Worm (Caenorhabditis elegans): ENCODE data around the gene unc-41.

unc-41 gene

ce11 chrV:9922481-9922880, 53.6 kb downstream of the unc-41 start, which contains the start of gene C50H2.7:
Gene C50H2.7 (plus strand): TSS chrV:9922781.
- TF ChIP-seq ceh-79 (tag; optimal IDR thresholded peaks at IDR 0.05) (no peak), lin-54 (GFP tag; optimal IDR thresholded peaks at IDR 0.05) (no peak), dox-1 (GFP tag; IDR thresholded peaks at IDR 0.05) (no peak), B0261.1 (tag; optimal IDR thresholded peaks at IDR 0.05) (no peak), ztf-3 (GFP tag; optimal IDR thresholded peaks at IDR 0.05) (no peak), ztf-25 (GFP tag; IDR thresholded peaks at IDR 0.05) (no peak), sdz-38 (tag; optimal IDR thresholded peaks at IDR 0.05) (no peak), lin-26 (GFP tag; IDR thresholded peaks at IDR 0.05) (no peak)

- no peak for TF ChIP-seq hlh-12 (tag; optimal IDR thresholded peaks at IDR 0.05)
- TF ChIP-seq attf-5 (GFP tag; optimal IDR thresholded peaks at IDR 0.05), result no peak
- TF ChIP-seq F33H1.4 (GFP tag; IDR thresholded peaks at IDR 0.05), result no peak
- TF ChIP-seq chd-7 (tag; optimal IDR thresholded peaks at IDR 0.05), result no peak
- TF ChIP-seq C17E4.6 (GFP tag; IDR thresholded peaks at IDR 0.05), result no peak
- TF ChIP-seq cebp-1 (GFP tag; IDR thresholded peaks at IDR 0.05), result no peak
- TF ChIP-seq cebp-1 (tag; optimal IDR thresholded peaks at IDR 0.05), result no peak
- TF ChIP-seq rcor-1 (GFP tag; IDR thresholded peaks at IDR 0.05), result no peak
- TF ChIP-seq dox-1 (GFP tag; IDR thresholded peaks at IDR 0.05), result no peak
- no peak for TF ChIP-seq dpff-1 (tag; optimal IDR thresholded peaks at IDR 0.05)
- TF ChIP-seq tlf-1 (GFP tag; optimal IDR thresholded peaks at IDR 0.05), result no peak
- no peak for TF ChIP-seq ztf-25 (GFP tag; IDR thresholded peaks at IDR 0.05)
- TF ChIP-seq sdz-38 (tag; optimal IDR thresholded peaks at IDR 0.05), result no peak
- no peak for TF ChIP-seq F57A8.1 (GFP tag; optimal IDR thresholded peaks at IDR 0.05)
- no peak for TF ChIP-seq F55B11.4 (tag; optimal IDR thresholded peaks at IDR 0.05; ENCODE audit: borderline replicate concordance, insufficient read depth)
- no peak for TF ChIP-seq tbx-9 (tag; optimal IDR thresholded peaks at IDR 0.05; ENCODE audit: borderline replicate concordance)
- no peak for TF ChIP-seq ets-4 (GFP tag; optimal IDR thresholded peaks at IDR 0.05)
- TF ChIP-seq rpc-1 (optimal IDR thresholded peaks at IDR 0.05), result no peak
- TF ChIP-seq rpc-1 (tag; optimal IDR thresholded peaks at IDR 0.05), result no peak
- no peak for TF ChIP-seq efl-1 (GFP tag; optimal IDR thresholded peaks at IDR 0.05)
Measured at ce11 chrV:9921288-9921687, 54.8 kb downstream of the unc-41 start, which contains the start of gene ceh-75. Gene ceh-75 (plus strand): TSS chrV:9921337.

ce11 chrV:9918410-9918809, 57.6 kb downstream of the unc-41 start, which contains the start of gene C50H2.5:
Gene C50H2.5 (plus strand): TSS chrV:9918710.
- TF ChIP-seq pbrm-1 (GFP tag; IDR thresholded peaks at IDR 0.05) (no peak), ztf-6 (GFP tag; IDR thresholded peaks at IDR 0.05) (no peak), gei-17 (GFP tag; optimal IDR thresholded peaks at IDR 0.05) (no peak), ztf-18 (tag; optimal IDR thresholded peaks at IDR 0.05) (no peak), dpl-1 (GFP tag; optimal IDR thresholded peaks at IDR 0.05) (no peak), nfyb-1 (GFP tag; IDR thresholded peaks at IDR 0.05) (no peak), F49E8.2 (tag; optimal IDR thresholded peaks at IDR 0.05; ENCODE audit: insufficient read depth) (no peak), hlh-12 (tag; optimal IDR thresholded peaks at IDR 0.05) (no peak), lag-1 (GFP tag; IDR thresholded peaks at IDR 0.05) (no peak), lin-40 (tag; optimal IDR thresholded peaks at IDR 0.05) (no peak), ceh-40 (GFP tag; IDR thresholded peaks at IDR 0.05) (no peak), madf-3 (GFP tag; IDR thresholded peaks at IDR 0.05) (no peak)

DNA sequence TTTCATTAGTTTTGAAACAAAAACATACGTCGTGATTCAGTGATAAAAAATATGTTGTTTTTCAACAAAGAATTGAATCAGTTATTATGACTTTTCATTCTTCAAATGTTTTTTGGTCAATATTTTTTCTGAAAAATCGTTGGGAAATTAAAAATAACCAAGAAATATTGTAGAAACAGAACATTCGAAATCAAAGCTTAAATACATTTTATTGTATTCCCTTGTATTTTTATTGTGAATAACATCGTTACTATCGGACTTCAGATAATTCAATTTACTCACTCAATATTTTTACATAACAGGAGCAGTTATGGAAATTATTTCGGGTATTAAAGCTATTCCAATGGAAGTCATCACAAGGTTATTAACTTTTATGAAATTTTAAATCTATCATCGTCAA, 59.4 kb downstream of the unc-41 start, which contains the start of gene C50H2.4:
Gene C50H2.4 (plus strand): TSS at position 301 of the 400 bp plus-strand sequence.
- TF ChIP-seq F22D6.2 (tag; optimal IDR thresholded peaks at IDR 0.05), result no peak
- TF ChIP-seq him-1 (tag; optimal IDR thresholded peaks at IDR 0.05), result no peak
- TF ChIP-seq F33H1.4 (GFP tag; IDR thresholded peaks at IDR 0.05), result no peak
- TF ChIP-seq Y67H2A.10 (GFP tag; conservative IDR thresholded peaks at IDR 0.05), result no peak
- TF ChIP-seq unc-62 (GFP tag; optimal IDR thresholded peaks at IDR 0.05), result no peak
- no peak for TF ChIP-seq Y79H2A.3 (GFP tag; conservative IDR thresholded peaks at IDR 0.05)
- no peak for TF ChIP-seq F57C9.4 (tag; optimal IDR thresholded peaks at IDR 0.05)
- TF ChIP-seq F10E7.11 (tag; optimal IDR thresholded peaks at IDR 0.05), result no peak
- TF ChIP-seq dpff-1 (tag; optimal IDR thresholded peaks at IDR 0.05), result no peak
- no peak for TF ChIP-seq lin-40 (tag; optimal IDR thresholded peaks at IDR 0.05)
- TF ChIP-seq nfyb-1 (GFP tag; IDR thresholded peaks at IDR 0.05), result no peak
- no peak for TF ChIP-seq cebp-1 (GFP tag; IDR thresholded peaks at IDR 0.05)
- TF ChIP-seq cebp-1 (tag; optimal IDR thresholded peaks at IDR 0.05), result no peak
- TF ChIP-seq somi-1 (GFP tag; optimal IDR thresholded peaks at IDR 0.05), result no peak
- TF ChIP-seq nfya-2 (GFP tag; IDR thresholded peaks at IDR 0.05), result no peak
- no peak for TF ChIP-seq mes-4 (tag; optimal IDR thresholded peaks at IDR 0.05)

All from whole organism, young adult.